Worm (Caenorhabditis elegans) whole organism, L4/young adult: ENCODE data around the gene F53F4.12.

Source experiments
- dao-5 ChIP-seq: sonication (generic microtip); optimal IDR thresholded peaks from 2 replicates; lab custom pipeline; 2016; ENCODE audit warnings: missing genotype, missing genetic modification characterization, moderate library complexity, missing compliant biosample characterization
- him-1 ChIP-seq: sonication (generic microtip); optimal IDR thresholded peaks from 2 replicates; lab custom pipeline; 2016; ENCODE audit warnings: missing genotype, missing genetic modification reagents, missing genetic modification characterization, missing compliant biosample characterization

DNA sequence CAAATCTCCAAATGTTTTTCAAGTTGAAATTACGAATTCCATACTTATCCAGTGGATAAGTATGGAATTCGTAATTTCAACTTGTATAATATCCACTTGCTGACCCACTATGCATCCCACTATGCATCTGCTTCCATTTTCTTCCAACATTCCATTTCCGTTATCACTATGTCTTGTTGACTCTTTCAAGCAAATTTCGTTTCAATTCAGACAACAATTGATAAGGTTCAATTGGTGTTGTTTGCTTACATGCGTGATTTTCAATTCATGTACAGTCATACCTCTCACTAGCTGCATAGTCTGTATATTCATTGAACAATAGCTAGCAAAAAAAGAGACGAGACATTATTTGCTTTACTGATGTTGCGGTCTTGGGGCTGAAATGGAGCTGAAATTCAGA, 49.0 kb upstream of the F53F4.12 start:
- TF ChIP-seq dao-5 = no peak
- TF ChIP-seq him-1 = no peak
